Fruit fly (Drosophila melanogaster) Kc167 (cell line): ENCODE results near the gene CG13884.

ENCODE experiments used
- Myc ChIP-seq: fragments of >200 bp; optimal IDR thresholded peaks from 2 replicates; lab custom pipeline; 2017; ENCODE audit warnings: missing external identifiers
- Sin3A ChIP-seq: fragments of >200 bp; optimal IDR thresholded peaks from 2 replicates; lab custom pipeline; 2018; ENCODE audit warnings: missing external identifiers
- h ChIP-seq: fragments of >200 bp; optimal IDR thresholded peaks from 3 replicates; lab custom pipeline; 2018; ENCODE audit warnings: missing external identifiers
- insv ChIP-seq: fragments of >200 bp; optimal IDR thresholded peaks from 3 replicates; lab custom pipeline; 2018; ENCODE audit warnings: missing external identifiers
- psq ChIP-seq: fragments of >200 bp; optimal IDR thresholded peaks from 2 replicates; lab custom pipeline; 2017; ENCODE audit warnings: missing external identifiers
- ttk ChIP-seq: sonication (Bioruptor generic); optimal IDR thresholded peaks from 2 replicates; lab custom pipeline; 2017; ENCODE audit warnings: missing external identifiers

CG13884 gene

DNA sequence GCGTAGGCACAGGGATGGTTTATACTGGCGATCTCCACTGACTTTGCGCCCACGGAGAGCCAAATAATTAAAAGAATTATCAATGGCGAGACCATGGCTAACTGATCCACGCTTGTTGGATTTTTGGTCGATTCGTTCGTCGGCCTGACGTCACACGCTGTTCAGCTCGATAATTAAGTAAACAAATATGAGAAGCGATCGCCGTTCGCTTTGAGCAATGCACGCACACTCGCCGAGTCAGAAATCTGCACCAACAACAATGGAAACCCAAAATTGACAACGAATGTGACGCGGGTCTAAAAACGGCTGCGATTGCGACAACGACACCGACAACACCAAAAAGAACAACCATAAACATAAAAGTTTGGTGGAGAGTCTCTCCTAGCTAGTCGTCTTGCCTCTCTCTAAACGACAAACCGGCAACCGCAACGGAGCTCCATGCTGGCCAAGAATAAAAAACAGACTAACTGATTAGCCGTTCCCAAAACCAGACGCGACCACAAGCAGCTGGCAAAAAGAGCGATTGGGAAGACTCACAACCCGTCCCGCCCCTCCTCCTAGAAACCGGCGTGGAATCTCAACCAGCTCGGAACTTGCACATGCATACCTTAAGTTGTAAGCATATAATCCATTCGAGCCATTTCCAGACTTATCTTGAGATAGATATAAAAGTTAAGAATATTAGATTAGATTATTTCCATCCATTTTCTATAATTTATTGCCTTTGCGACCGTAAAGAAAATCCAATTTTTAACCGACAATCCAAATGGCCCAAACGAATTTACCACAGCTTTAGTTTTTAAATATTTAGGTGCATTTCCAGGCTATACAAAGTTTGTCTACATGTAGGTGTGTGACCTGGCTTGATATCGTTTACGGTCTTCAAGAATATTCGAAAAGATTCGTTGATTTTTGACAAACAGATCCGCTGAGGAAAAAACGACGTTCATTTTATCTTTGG, 34.1 kb downstream of the CG13884 start, which contains the start of gene mthl9:
mthl9 (minus strand) TSS at position 468 of the 961 bp plus-strand sequence.
- no peak for TF ChIP-seq h (lab: Kevin White, UChicago)
- no peak for TF ChIP-seq psq (lab: Kevin White, UChicago)
- no peak for TF ChIP-seq Sin3A (lab: Kevin White, UChicago)
- no peak for TF ChIP-seq Myc (lab: Kevin White, UChicago)
- no peak for TF ChIP-seq insv (lab: Kevin White, UChicago)
- TF ChIP-seq ttk (lab: Kevin White, UChicago), result no peak

DNA sequence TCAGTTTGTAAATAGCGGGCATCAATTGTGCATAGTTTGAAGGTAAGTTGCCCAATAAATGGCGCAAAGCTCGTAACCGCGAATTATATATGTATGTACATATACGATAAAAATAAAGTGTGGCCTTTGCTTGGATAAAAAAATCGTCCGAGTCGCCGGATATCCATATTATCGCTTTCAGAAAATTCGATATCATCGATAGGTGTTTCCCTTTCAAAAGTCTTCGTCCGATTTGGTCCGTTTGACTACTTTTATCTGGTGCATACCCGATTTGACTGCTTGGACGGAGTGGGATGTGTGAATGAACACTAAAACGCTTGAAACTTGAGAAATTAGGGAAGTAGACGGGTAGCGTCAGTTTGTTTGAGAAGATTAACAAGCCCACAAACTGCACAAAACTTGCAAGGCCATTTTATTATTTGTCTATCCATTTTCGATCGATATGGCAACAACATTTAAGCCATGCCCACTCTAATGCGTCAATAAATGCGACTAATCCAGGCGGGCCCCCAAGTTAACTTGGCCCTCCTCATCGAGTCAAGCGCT, 37.0 kb downstream of the CG13884 start:
- TF ChIP-seq psq (lab: Kevin White, UChicago) (no peak), Sin3A (lab: Kevin White, UChicago) (no peak), insv (lab: Kevin White, UChicago) (no peak), Myc (lab: Kevin White, UChicago) (no peak), h (lab: Kevin White, UChicago) (no peak), ttk (lab: Kevin White, UChicago) (no peak)

DNA sequence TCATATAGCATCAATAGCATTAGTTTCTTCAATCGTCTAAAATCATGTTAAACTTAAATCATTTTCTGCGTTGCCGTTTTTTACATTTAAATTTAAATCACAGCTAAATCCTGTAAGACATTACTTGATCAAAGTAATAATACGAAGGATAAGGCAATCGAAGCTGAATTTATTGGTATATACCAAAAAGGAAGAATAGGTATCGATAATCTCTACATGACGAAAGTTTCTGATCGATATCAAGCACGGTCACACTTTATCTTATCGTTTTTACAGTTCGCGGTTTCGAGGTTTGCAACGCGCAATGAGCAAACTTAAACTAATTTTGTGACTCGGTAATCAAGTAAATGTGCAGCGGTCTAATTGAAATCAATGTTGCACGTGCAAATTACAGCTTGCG, 38.4 kb downstream of the CG13884 start, which contains the start of the genes Atac3 and Ptpmeg:
Atac3 (minus strand) TSS at position 160 of the 400 bp plus-strand sequence.
Ptpmeg (plus strand) TSS at position 265 of the 400 bp plus-strand sequence.
- no peak for TF ChIP-seq ttk (lab: Kevin White, UChicago)

DNA sequence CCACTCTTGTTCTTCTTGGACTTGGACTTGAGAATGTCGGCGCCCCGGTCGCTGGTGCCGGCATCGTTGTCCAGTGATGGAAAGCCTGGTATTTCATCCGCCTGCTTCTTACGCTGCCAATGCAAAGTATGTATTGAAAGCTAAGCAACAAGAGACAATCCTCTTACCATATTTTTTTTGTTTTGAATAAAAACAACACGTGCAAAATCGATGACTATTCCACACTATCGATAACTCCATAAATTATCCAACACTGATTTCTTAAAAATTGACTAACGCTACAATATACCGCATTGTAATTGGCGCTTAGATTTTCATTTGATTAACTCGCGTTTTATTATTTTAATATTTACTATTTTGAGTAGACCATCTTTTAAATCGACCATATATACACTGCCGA, 41.8 kb downstream of the CG13884 start, which contains the start of gene CG32344:
CG32344 (minus strand) TSS at position 235 of the 400 bp plus-strand sequence.
- TF ChIP-seq psq (lab: Kevin White, UChicago) (no peak), h (lab: Kevin White, UChicago) (no peak), Myc (lab: Kevin White, UChicago) (no peak), ttk (lab: Kevin White, UChicago) (no peak), insv (lab: Kevin White, UChicago) (no peak), Sin3A (lab: Kevin White, UChicago) (no peak)

DNA sequence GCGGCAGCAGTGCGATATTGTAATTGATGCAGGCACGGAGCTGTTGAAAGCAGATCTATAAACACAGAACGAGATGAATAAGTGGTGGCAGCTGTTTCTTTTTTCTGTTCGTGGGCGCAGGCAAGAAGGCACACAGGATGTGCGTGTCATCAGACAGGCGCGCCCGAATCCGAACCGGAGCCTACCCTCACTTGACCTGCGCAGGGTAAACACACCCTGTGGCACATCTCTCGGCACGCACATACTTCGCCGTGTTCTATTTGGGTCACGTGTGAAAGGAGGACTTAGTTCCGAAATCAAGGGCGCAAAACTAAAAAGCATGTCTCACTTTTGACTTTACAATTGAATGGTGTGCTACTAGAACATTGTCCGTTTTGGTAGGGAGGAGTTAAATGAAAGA, 44.7 kb downstream of the CG13884 start:
- TF ChIP-seq Sin3A (lab: Kevin White, UChicago) (no peak), insv (lab: Kevin White, UChicago) (no peak), ttk (lab: Kevin White, UChicago) (no peak), psq (lab: Kevin White, UChicago) (no peak), h (lab: Kevin White, UChicago) (no peak), Myc (lab: Kevin White, UChicago) (no peak)

DNA sequence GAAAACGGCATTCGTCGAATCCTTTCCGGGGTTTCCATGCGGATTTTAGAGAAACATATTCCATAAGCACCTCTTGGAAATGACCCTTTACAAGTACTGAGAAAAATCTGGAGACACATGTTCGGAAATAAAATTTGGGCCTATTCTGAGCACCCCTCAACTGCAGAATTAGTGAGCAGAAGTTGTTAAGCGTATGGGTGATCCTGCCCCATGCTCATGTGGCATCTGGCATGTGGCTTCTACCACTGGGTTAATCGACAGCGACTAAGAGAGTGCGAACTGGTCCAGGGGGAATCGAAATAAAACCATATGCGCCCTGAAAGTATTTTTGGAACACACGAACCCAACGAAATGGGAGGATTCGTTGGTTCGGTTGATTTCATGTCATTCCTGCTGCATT, 45.4 kb downstream of the CG13884 start:
- no peak for TF ChIP-seq insv (lab: Kevin White, UChicago)
- no peak for TF ChIP-seq h (lab: Kevin White, UChicago)
- TF ChIP-seq Myc (lab: Kevin White, UChicago), result no peak
- TF ChIP-seq ttk (lab: Kevin White, UChicago), result no peak
- no peak for TF ChIP-seq psq (lab: Kevin White, UChicago)
- no peak for TF ChIP-seq Sin3A (lab: Kevin White, UChicago)

DNA sequence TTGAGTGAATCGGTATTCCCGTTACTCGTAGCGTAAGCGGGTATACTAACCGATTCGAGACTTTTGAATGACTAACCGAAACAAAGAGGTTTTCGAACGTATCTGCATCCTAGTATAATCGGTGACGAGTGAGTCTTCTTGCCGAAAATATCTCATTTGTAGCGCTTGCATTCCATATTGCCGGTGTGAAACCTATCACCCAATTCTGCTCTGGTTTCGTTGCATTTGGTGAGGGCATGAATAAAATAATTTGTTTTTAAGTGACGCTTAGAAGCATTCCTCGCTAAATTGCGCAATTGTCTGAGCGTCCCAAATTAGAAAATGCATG, 46.3 kb downstream of the CG13884 start:
- no peak for TF ChIP-seq psq (lab: Kevin White, UChicago)
- TF ChIP-seq Myc (lab: Kevin White, UChicago), result no peak
- no peak for TF ChIP-seq h (lab: Kevin White, UChicago)

DNA sequence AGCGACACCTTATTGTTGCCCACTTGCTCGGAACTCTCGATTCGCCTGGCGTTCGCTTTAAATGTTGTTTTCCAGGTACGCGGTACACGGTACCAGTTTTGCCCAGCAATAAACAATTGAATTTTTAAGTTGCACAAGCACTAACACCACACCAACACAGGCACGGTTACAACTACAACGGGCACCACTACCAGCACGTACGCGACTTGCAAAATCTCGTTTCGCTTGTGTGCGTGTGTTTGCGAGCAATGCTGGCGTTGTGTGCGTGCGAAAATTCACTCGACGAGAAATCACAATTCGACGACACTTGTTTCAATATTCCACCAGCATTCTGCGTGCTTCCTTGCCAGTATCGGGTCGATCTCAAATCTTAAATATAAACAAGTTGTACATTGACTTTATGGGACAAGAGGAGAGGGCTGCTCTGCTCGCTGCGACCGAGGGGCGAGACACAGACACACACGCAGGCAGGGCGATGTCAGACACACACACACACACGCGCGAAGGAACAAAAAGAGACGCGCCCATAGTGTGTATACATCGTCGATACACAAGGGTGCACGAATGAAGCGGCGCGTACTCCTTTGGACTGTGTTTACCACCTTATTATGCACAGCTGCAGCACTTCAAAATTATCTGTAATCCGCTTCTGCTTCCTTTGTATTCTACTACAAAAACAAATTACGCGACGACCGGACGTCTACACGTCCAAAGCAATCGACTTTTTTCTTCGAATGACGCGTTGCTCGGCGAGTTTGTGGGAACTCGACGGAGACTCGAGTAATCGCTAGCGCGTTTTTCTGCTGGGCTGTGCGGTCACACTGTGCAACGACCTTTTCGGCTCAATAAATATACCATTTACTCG, 46.9 kb downstream of the CG13884 start, which contains the start of gene fwd:
fwd (minus strand) TSS at position 740 of the 865 bp plus-strand sequence.
- no peak for TF ChIP-seq insv (lab: Kevin White, UChicago)
- TF ChIP-seq h (lab: Kevin White, UChicago), result no peak
- TF ChIP-seq ttk (lab: Kevin White, UChicago), result no peak
- no peak for TF ChIP-seq psq (lab: Kevin White, UChicago)
- no peak for TF ChIP-seq Sin3A (lab: Kevin White, UChicago)
- no peak for TF ChIP-seq Myc (lab: Kevin White, UChicago)

DNA sequence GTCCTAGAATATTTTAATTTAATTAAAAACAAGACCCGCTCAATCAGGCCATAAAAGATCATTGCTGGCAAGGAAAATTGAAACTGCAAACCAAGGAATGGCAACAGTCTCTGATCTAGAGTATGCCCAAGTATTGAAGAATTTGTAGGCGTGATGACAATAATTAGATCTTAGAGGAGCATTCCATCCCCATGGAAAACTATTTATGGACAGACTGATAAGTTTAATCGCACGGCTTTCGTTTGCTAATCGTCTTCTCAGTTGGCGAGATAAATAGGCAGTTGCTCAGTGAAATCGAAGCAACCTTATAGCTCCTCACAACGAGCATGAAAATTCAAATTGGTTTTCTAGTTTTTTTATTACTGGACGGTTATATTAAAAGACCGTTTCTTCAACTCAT, 49.5 kb downstream of the CG13884 start, which contains the start of gene ddbt:
ddbt (plus strand) TSS at position 301 of the 400 bp plus-strand sequence.
- no peak for TF ChIP-seq psq (lab: Kevin White, UChicago)
- no peak for TF ChIP-seq ttk (lab: Kevin White, UChicago)
- TF ChIP-seq Sin3A (lab: Kevin White, UChicago), result no peak
- TF ChIP-seq Myc (lab: Kevin White, UChicago), result no peak
- no peak for TF ChIP-seq insv (lab: Kevin White, UChicago)
